Worm (Caenorhabditis elegans) whole organism, L1 larva: ENCODE results near the gene rhi-1.
A peak's percentile ranks its signal among the peaks of the same experiment; 100 is the strongest.

Experiments
- Y116A8C.19 ChIP-seq: sonication (generic microtip); optimal IDR thresholded peaks from 2 replicates; lab custom pipeline; 2016; ENCODE audit warnings: missing compliant biosample characterization, missing genetic modification characterization, borderline replicate concordance
- aly-2 ChIP-seq: fragments of 150-350 bp; optimal IDR thresholded peaks from 2 replicates; lab custom pipeline; 2014; ENCODE audit warnings: missing biosample characterization, missing genetic modification characterization
- ama-1 ChIP-seq: fragments of 150-350 bp; optimal IDR thresholded peaks from 2 replicates; lab custom pipeline; 2014
- blmp-1 ChIP-seq: fragments of 150-350 bp; optimal IDR thresholded peaks from 2 replicates; lab custom pipeline; 2014; ENCODE audit warnings: missing biosample characterization, missing genetic modification characterization
- ceh-63 ChIP-seq: fragments of 200-800 bp; sonication (Bioruptor generic); optimal IDR thresholded peaks from 2 replicates; lab custom pipeline; 2018; ENCODE audit warnings: mild to moderate bottlenecking, missing genetic modification characterization, missing compliant biosample characterization
- ceh-8 ChIP-seq: fragments of 200-800 bp; sonication (Bioruptor generic); optimal IDR thresholded peaks from 2 replicates; lab custom pipeline; 2018; ENCODE audit warnings: mild to moderate bottlenecking, missing genetic modification characterization, moderate library complexity, missing compliant biosample characterization
- ceh-82 ChIP-seq, 3 experiments: fragments of 150-350 bp in 1 of 3; sonication (generic microtip) in 2 of 3; optimal IDR thresholded peaks; 2 replicates each; lab custom pipeline; 2014 to 2017; ENCODE audit warnings: missing biosample characterization in 3 of 3, missing genetic modification characterization in 3 of 3
- ces-1 ChIP-seq: fragments of 150-350 bp; optimal IDR thresholded peaks from 2 replicates; lab custom pipeline; 2014; ENCODE audit warnings: missing biosample characterization, missing genetic modification reagents, missing genetic modification characterization
- dsc-1 ChIP-seq: sonication (generic microtip); optimal IDR thresholded peaks from 2 replicates; lab custom pipeline; 2016; ENCODE audit warnings: mild to moderate bottlenecking, missing genetic modification characterization, missing compliant biosample characterization
- efl-1 ChIP-seq, 4 experiments: fragments of 150-350 bp; optimal IDR thresholded peaks in 3 of 4; peaks in 1 of 4; 1 replicate in 1 of 4; 2 replicates in 3 of 4; lab custom pipeline; 2014; ENCODE audit warnings: missing biosample characterization in 2 of 4, missing genetic modification characterization in 2 of 4, missing genetic modification reagents in 2 of 4
- efl-3 ChIP-seq: fragments of 200-800 bp; sonication (Bioruptor generic); optimal IDR thresholded peaks from 2 replicates; lab custom pipeline; 2018; ENCODE audit warnings: mild to moderate bottlenecking, missing genetic modification characterization, missing compliant biosample characterization
- egl-13 ChIP-seq: sonication (generic microtip); optimal IDR thresholded peaks from 2 replicates; lab custom pipeline; 2016; ENCODE audit warnings: missing genotype, missing genetic modification reagents, missing genetic modification characterization, missing compliant biosample characterization
- egl-27 ChIP-seq, 2 experiments: fragments of 150-350 bp in 1 of 2; sonication (generic microtip); optimal IDR thresholded peaks; 3 replicates each; lab custom pipeline; 2017 to 2018; ENCODE audit warnings: missing biosample characterization in 2 of 2, missing genetic modification characterization in 2 of 2, missing genetic modification reagents in 2 of 2
- elt-3 ChIP-seq, 6 experiments: fragments of 150-350 bp in 1 of 6; sonication (generic microtip); optimal IDR thresholded peaks; 2 replicates each; lab custom pipeline; 2017 to 2018; ENCODE audit warnings: missing biosample characterization in 6 of 6, missing genetic modification characterization in 6 of 6, inconsistent platforms in 1 of 6
- ets-5 ChIP-seq: fragments of 200-800 bp; sonication (Bioruptor generic); IDR thresholded peaks from 2 replicates; pipeline ENCODE4 v1.3.6; 2022; ENCODE audit warnings: missing genetic modification characterization, missing compliant biosample characterization
- hlh-4 ChIP-seq: sonication (generic microtip); optimal IDR thresholded peaks from 2 replicates; lab custom pipeline; 2016; ENCODE audit warnings: mild to moderate bottlenecking, missing genetic modification characterization, missing compliant biosample characterization
- jun-1 ChIP-seq: fragments of 150-350 bp; optimal IDR thresholded peaks from 2 replicates; lab custom pipeline; 2014; ENCODE audit warnings: missing biosample characterization, missing genetic modification reagents, missing genetic modification characterization
- lin-14 ChIP-seq: fragments of 200-800 bp; sonication (Bioruptor generic); optimal IDR thresholded peaks from 2 replicates; lab custom pipeline; 2018; ENCODE audit warnings: mild to moderate bottlenecking, missing genetic modification characterization, moderate library complexity, missing compliant biosample characterization
- lin-35 ChIP-seq, 2 experiments: fragments of 150-350 bp; optimal IDR thresholded peaks; 2 replicates each; lab custom pipeline; 2014; ENCODE audit warnings: missing biosample characterization in 2 of 2, missing genetic modification characterization in 2 of 2, missing genetic modification reagents in 2 of 2
- lsy-2 ChIP-seq, 2 experiments: fragments of 150-350 bp; optimal IDR thresholded peaks; 2 replicates each; lab custom pipeline; 2014; ENCODE audit warnings: missing biosample characterization in 2 of 2, missing genetic modification characterization in 2 of 2
- mdl-1 ChIP-seq, 2 experiments: fragments of 150-350 bp; optimal IDR thresholded peaks; 2 replicates each; lab custom pipeline; 2014 to 2017; ENCODE audit warnings: missing biosample characterization in 2 of 2, missing genetic modification characterization in 2 of 2, inconsistent platforms in 1 of 2
- nhr-20 ChIP-seq: sonication (generic microtip); optimal IDR thresholded peaks from 2 replicates; lab custom pipeline; 2016; ENCODE audit warnings: mild to moderate bottlenecking, missing genetic modification characterization, missing compliant biosample characterization
- nhr-71 ChIP-seq: sonication (generic microtip); optimal IDR thresholded peaks from 2 replicates; lab custom pipeline; 2016; ENCODE audit warnings: mild to moderate bottlenecking, missing genetic modification characterization, moderate library complexity, missing compliant biosample characterization
- rnt-1 ChIP-seq: sonication (generic microtip); optimal IDR thresholded peaks from 2 replicates; lab custom pipeline; 2016; ENCODE audit warnings: mild to moderate bottlenecking, missing genetic modification characterization, moderate library complexity, missing compliant biosample characterization
- skn-1 ChIP-seq: fragments of 150-350 bp; optimal IDR thresholded peaks from 2 replicates; lab custom pipeline; 2014; ENCODE audit warnings: missing biosample characterization, missing genetic modification characterization
- tbx-2 ChIP-seq: sonication (generic microtip); optimal IDR thresholded peaks from 2 replicates; lab custom pipeline; 2016; ENCODE audit warnings: missing genetic modification characterization, missing compliant biosample characterization
- tlp-1 ChIP-seq: fragments of 150-350 bp; optimal IDR thresholded peaks from 2 replicates; lab custom pipeline; 2014; ENCODE audit warnings: missing biosample characterization, missing genetic modification characterization
- zag-1 ChIP-seq: fragments of 150-350 bp; optimal IDR thresholded peaks from 2 replicates; lab custom pipeline; 2014; ENCODE audit warnings: missing biosample characterization, missing genetic modification characterization

Gene rhi-1

ce11 chrX:4488807-4489336, 19.4 kb upstream of the rhi-1 start, which contains the start of gene ncr-1:
TSS of gene ncr-1 (minus strand) at chrX:4488857.
- TF ChIP-seq dsc-1 (tag; lab: Kevin White, UChicago) (no peak), lin-14 (GFP tag; lab: Kevin White, UChicago) (peak; percentile 42)

- no peak for TF ChIP-seq egl-27 (tag; optimal IDR thresholded peaks at IDR 0.05; lab: Kevin White, UChicago)
- TF ChIP-seq ama-1 (lab: Kevin White, UChicago) = no peak
- TF ChIP-seq nhr-71 (tag; lab: Kevin White, UChicago) = peak; percentile 36
- peak; percentile 62 for TF ChIP-seq skn-1 (tag; lab: Kevin White, UChicago)
- TF ChIP-seq nhr-20 (tag; lab: Kevin White, UChicago) = peak; percentile 72
- TF ChIP-seq tbx-2 (tag; lab: Kevin White, UChicago) = peak; percentile 12
- TF ChIP-seq ceh-82 (tag; optimal IDR thresholded peaks at IDR 0.05; lab: Kevin White, UChicago) = peak in 1 of 3 experiments; percentile 14
- peak in 1 of 2 experiments; percentile 36 for TF ChIP-seq mdl-1 (tag; optimal IDR thresholded peaks at IDR 0.05; lab: Kevin White, UChicago)
- TF ChIP-seq lin-35 (GFP tag; optimal IDR thresholded peaks at IDR 0.05; lab: Kevin White, UChicago) = peak in 1 of 2 experiments; percentile 9
- peak in 1 of 2 experiments; percentile 50 for TF ChIP-seq lsy-2 (tag; optimal IDR thresholded peaks at IDR 0.05; lab: Kevin White, UChicago)
- no peak for TF ChIP-seq zag-1 (tag; lab: Kevin White, UChicago)
- no peak for TF ChIP-seq hlh-4 (tag; lab: Kevin White, UChicago)
- peak; percentile 65 for TF ChIP-seq lin-14 (GFP tag; lab: Kevin White, UChicago)
- TF ChIP-seq, all 84 proteins: peak for 9
Observed at ce11 chrX:4490400-4490799, 17.9 kb upstream of the rhi-1 start.

ce11 chrX:4492199-4492598, 16.1 kb upstream of the rhi-1 start, which contains the start of gene F46H6.5:
TSS of gene F46H6.5 (minus strand) at chrX:4492208.
- TF ChIP-seq rnt-1 (tag; lab: Kevin White, UChicago) (no peak), aly-2 (tag; lab: Kevin White, UChicago) (no peak), efl-3 (GFP tag; lab: Kevin White, UChicago) (no peak)

ce11 chrX:4493439-4494006, 14.8 kb upstream of the rhi-1 start:
- TF ChIP-seq jun-1 (tag; lab: Kevin White, UChicago) = no peak
- TF ChIP-seq Y116A8C.19 (tag; lab: Kevin White, UChicago) = no peak
- no peak for TF ChIP-seq ceh-63 (GFP tag; lab: Kevin White, UChicago)
- no peak for TF ChIP-seq ces-1 (GFP tag; lab: Kevin White, UChicago)
- no peak for TF ChIP-seq efl-3 (GFP tag; lab: Kevin White, UChicago)
- no peak for TF ChIP-seq egl-13
- no peak for TF ChIP-seq rnt-1 (tag; lab: Kevin White, UChicago)
- no peak for TF ChIP-seq elt-3 (tag; optimal IDR thresholded peaks at IDR 0.05; lab: Kevin White, UChicago)
- TF ChIP-seq ets-5 (GFP tag; lab: Robert Waterston, UW) = no peak

- TF ChIP-seq blmp-1 (tag; lab: Kevin White, UChicago) (peak; percentile 91), tlp-1 (tag; lab: Kevin White, UChicago) (no peak), efl-1 (optimal IDR thresholded peaks at IDR 0.05; lab: Kevin White, UChicago) (no peak), efl-1 (GFP tag; optimal IDR thresholded peaks at IDR 0.05 in 1 of 2; lab: Kevin White, UChicago) (peak in 1 of 2 experiments; percentile 90), ceh-8 (GFP tag; lab: Kevin White, UChicago) (no peak)
Observed at ce11 chrX:4495814-4496567, 12.3 kb upstream of the rhi-1 start.
